Worm (Caenorhabditis elegans) whole organism, young adult: Measurements from ENCODE around the gene F32D1.8.

Experiments
- B0035.1 ChIP-seq: sonication (generic microtip); optimal IDR thresholded peaks from 2 replicates; lab custom pipeline; 2016; ENCODE audit warnings: missing genetic modification characterization, mild to moderate bottlenecking, missing compliant biosample characterization, missing genotype, missing genetic modification reagents
- B0336.3 ChIP-seq: fragments of 200-800 bp; sonication (Bioruptor generic); IDR thresholded peaks from 2 replicates; pipeline ENCODE4 v1.3.6; 2022; ENCODE audit warnings: missing genetic modification characterization, missing compliant biosample characterization
- D2030.7 ChIP-seq: fragments of 200-800 bp; sonication (Bioruptor generic); IDR thresholded peaks from 2 replicates; pipeline ENCODE4 v1.3.6; 2022; ENCODE audit warnings: missing genetic modification reagents, missing genetic modification characterization, missing compliant biosample characterization
- F23B12.7 ChIP-seq: sonication (generic microtip); optimal IDR thresholded peaks from 2 replicates; lab custom pipeline; 2017; ENCODE audit warnings: missing genetic modification characterization, mild to moderate bottlenecking, missing compliant biosample characterization, antibody characterized with exemption, moderate library complexity; ENCODE audit not compliant: insufficient read depth
- F33H1.4 ChIP-seq: fragments of 200-800 bp; sonication (Bioruptor generic); IDR thresholded peaks from 2 replicates; pipeline ENCODE4 v1.3.6; 2022; ENCODE audit warnings: missing genetic modification reagents, missing genetic modification characterization, missing compliant biosample characterization
- F39B2.1 ChIP-seq: fragments of 200-800 bp; sonication (Bioruptor generic); IDR thresholded peaks from 2 replicates; pipeline ENCODE4 v1.3.6; 2022; ENCODE audit warnings: missing genetic modification reagents, missing genetic modification characterization, missing compliant biosample characterization
- F52B5.7 ChIP-seq: sonication (generic microtip); optimal IDR thresholded peaks from 2 replicates; lab custom pipeline; 2016; ENCODE audit warnings: mild to moderate bottlenecking, missing genetic modification characterization, missing compliant biosample characterization
- F55B11.4 ChIP-seq: sonication (generic microtip); optimal IDR thresholded peaks from 2 replicates; lab custom pipeline; 2016; ENCODE audit warnings: missing compliant biosample characterization, missing genetic modification characterization, borderline replicate concordance; ENCODE audit not compliant: insufficient read depth
- F57C9.4 ChIP-seq: sonication (generic microtip); optimal IDR thresholded peaks from 2 replicates; lab custom pipeline; 2017; ENCODE audit warnings: mild to moderate bottlenecking, missing genetic modification characterization, missing compliant biosample characterization
- T07F8.4 ChIP-seq: sonication (generic microtip); optimal IDR thresholded peaks from 2 replicates; lab custom pipeline; 2016; ENCODE audit warnings: mild to moderate bottlenecking, missing genetic modification characterization, moderate library complexity, missing compliant biosample characterization
- T26A5.8 ChIP-seq: sonication (generic microtip); optimal IDR thresholded peaks from 2 replicates; lab custom pipeline; 2016; ENCODE audit warnings: missing genetic modification characterization, missing compliant biosample characterization
- Y67H2A.10 ChIP-seq: fragments of 200-800 bp; sonication (Bioruptor generic); conservative IDR thresholded peaks from 2 replicates; pipeline ENCODE4 v1.3.6; 2022; ENCODE audit warnings: missing genetic modification reagents, missing genetic modification characterization, missing compliant biosample characterization
- ama-1 ChIP-seq, 3 experiments: fragments of 150-350 bp in 1 of 3; sonication (generic microtip) in 2 of 3; optimal IDR thresholded peaks; 2 replicates each; lab custom pipeline; 2014 to 2018; ENCODE audit warnings: missing biosample characterization in 2 of 3, missing genetic modification characterization in 2 of 3, missing genetic modification reagents in 2 of 3
- aptf-2 ChIP-seq: fragments of 200-800 bp; sonication (Bioruptor generic); conservative IDR thresholded peaks from 2 replicates; pipeline ENCODE4 v1.3.6; 2022; ENCODE audit warnings: missing genetic modification reagents, missing genetic modification characterization, missing compliant biosample characterization
- athp-1 ChIP-seq: sonication (generic microtip); optimal IDR thresholded peaks from 2 replicates; lab custom pipeline; 2017; ENCODE audit warnings: mild to moderate bottlenecking, missing genetic modification characterization, missing compliant biosample characterization
- attf-3 ChIP-seq: fragments of 200-800 bp; sonication (Bioruptor generic); conservative IDR thresholded peaks from 2 replicates; pipeline ENCODE4 v1.3.6; 2022; ENCODE audit warnings: missing genetic modification reagents, missing genetic modification characterization, missing compliant biosample characterization
- attf-5 ChIP-seq: fragments of 200-800 bp; sonication (Bioruptor generic); optimal IDR thresholded peaks from 2 replicates; lab custom pipeline; 2018; ENCODE audit warnings: mild to moderate bottlenecking, missing genetic modification characterization, missing compliant biosample characterization
- ccch-3 ChIP-seq: fragments of 200-800 bp; sonication (Bioruptor generic); optimal IDR thresholded peaks from 2 replicates; lab custom pipeline; 2018; ENCODE audit warnings: mild to moderate bottlenecking, missing genetic modification characterization, missing compliant biosample characterization
- dox-1 ChIP-seq: fragments of 200-800 bp; sonication (Bioruptor generic); IDR thresholded peaks from 2 replicates; pipeline ENCODE4 v1.3.6; 2022; ENCODE audit warnings: missing genetic modification reagents, missing genetic modification characterization, missing compliant biosample characterization
- dpff-1 ChIP-seq: sonication (generic microtip); optimal IDR thresholded peaks from 2 replicates; lab custom pipeline; 2017; ENCODE audit warnings: mild to moderate bottlenecking, missing genetic modification characterization, missing compliant biosample characterization
- dpl-1 ChIP-seq: fragments of 150-350 bp; optimal IDR thresholded peaks from 2 replicates; lab custom pipeline; 2014; ENCODE audit warnings: missing biosample characterization, missing genetic modification reagents, missing genetic modification characterization
- efl-1 ChIP-seq: fragments of 150-350 bp; optimal IDR thresholded peaks from 2 replicates; lab custom pipeline; 2014; ENCODE audit warnings: missing biosample characterization, missing genetic modification reagents, missing genetic modification characterization
- egrh-3 ChIP-seq: fragments of 200-800 bp; sonication (Bioruptor generic); IDR thresholded peaks from 2 replicates; pipeline ENCODE4 v1.3.6; 2022; ENCODE audit warnings: missing genetic modification reagents, missing genetic modification characterization, missing compliant biosample characterization
- fkh-3 ChIP-seq: sonication (generic microtip); optimal IDR thresholded peaks from 2 replicates; lab custom pipeline; 2016; ENCODE audit warnings: mild to moderate bottlenecking, missing genetic modification characterization, missing compliant biosample characterization
- gei-17 ChIP-seq: fragments of 200-800 bp; sonication (Bioruptor generic); optimal IDR thresholded peaks from 2 replicates; lab custom pipeline; 2018; ENCODE audit warnings: mild to moderate bottlenecking, missing genetic modification characterization, missing compliant biosample characterization
- hlh-12 ChIP-seq: sonication (generic microtip); optimal IDR thresholded peaks from 2 replicates; lab custom pipeline; 2016; ENCODE audit warnings: missing genetic modification characterization, missing compliant biosample characterization
- hmg-1.2 ChIP-seq: fragments of 200-800 bp; sonication (Bioruptor generic); IDR thresholded peaks from 2 replicates; pipeline ENCODE4 v1.3.6; 2022; ENCODE audit warnings: missing genetic modification reagents, missing genetic modification characterization, missing compliant biosample characterization
- hmg-20 ChIP-seq: fragments of 200-800 bp; sonication (Bioruptor generic); IDR thresholded peaks from 2 replicates; pipeline ENCODE4 v1.3.6; 2022; ENCODE audit warnings: missing genetic modification reagents, missing genetic modification characterization, missing compliant biosample characterization
- lin-26 ChIP-seq: fragments of 200-800 bp; sonication (Bioruptor generic); IDR thresholded peaks from 2 replicates; pipeline ENCODE4 v1.3.6; 2022; ENCODE audit warnings: missing genetic modification reagents, missing genetic modification characterization, missing compliant biosample characterization
- lin-35 ChIP-seq, 3 experiments: fragments of 150-350 bp in 2 of 3; sonication (generic microtip) in 1 of 3; optimal IDR thresholded peaks; 2 replicates each; lab custom pipeline; 2014 to 2018; ENCODE audit warnings: missing biosample characterization in 3 of 3, missing genetic modification characterization in 3 of 3, missing genetic modification reagents in 3 of 3
- lin-40 ChIP-seq: sonication (generic microtip); optimal IDR thresholded peaks from 2 replicates; lab custom pipeline; 2016; ENCODE audit warnings: missing genetic modification characterization, mild to moderate bottlenecking, missing compliant biosample characterization, missing genotype, missing genetic modification reagents
- lin-54 ChIP-seq: fragments of 200-800 bp; sonication (Bioruptor generic); optimal IDR thresholded peaks from 2 replicates; lab custom pipeline; 2018; ENCODE audit warnings: mild to moderate bottlenecking, missing genetic modification characterization, missing compliant biosample characterization
- madf-10 ChIP-seq: sonication (generic microtip); optimal IDR thresholded peaks from 2 replicates; lab custom pipeline; 2016; ENCODE audit warnings: mild to moderate bottlenecking, missing genetic modification characterization, missing compliant biosample characterization
- madf-3 ChIP-seq: fragments of 200-800 bp; sonication (Bioruptor generic); IDR thresholded peaks from 2 replicates; pipeline ENCODE4 v1.3.6; 2022; ENCODE audit warnings: missing genetic modification reagents, missing genetic modification characterization, missing compliant biosample characterization
- madf-6 ChIP-seq: fragments of 200-800 bp; sonication (Bioruptor generic); IDR thresholded peaks from 2 replicates; pipeline ENCODE4 v1.3.6; 2022; ENCODE audit warnings: missing genetic modification reagents, missing genetic modification characterization, missing compliant biosample characterization
- madf-8 ChIP-seq: fragments of 200-800 bp; sonication (Bioruptor generic); conservative IDR thresholded peaks from 2 replicates; pipeline ENCODE4 v1.3.6; 2022; ENCODE audit warnings: missing genetic modification reagents, missing genetic modification characterization, missing compliant biosample characterization
- mcd-1 ChIP-seq: fragments of 200-800 bp; sonication (Bioruptor generic); IDR thresholded peaks from 2 replicates; pipeline ENCODE4 v1.3.6; 2022; ENCODE audit warnings: missing genetic modification reagents, missing genetic modification characterization, missing compliant biosample characterization
- nhr-80 ChIP-seq: sonication (generic microtip); optimal IDR thresholded peaks from 2 replicates; lab custom pipeline; 2016; ENCODE audit warnings: missing genetic modification characterization, missing compliant biosample characterization
- rec-8 ChIP-seq, 2 experiments: sonication (generic microtip); optimal IDR thresholded peaks; 2 replicates each; lab custom pipeline; 2016; ENCODE audit warnings: mild to moderate bottlenecking in 2 of 2, missing genetic modification characterization in 2 of 2, missing genetic modification reagents in 2 of 2, missing genotype in 2 of 2, missing biosample characterization in 1 of 2, missing compliant biosample characterization in 1 of 2, moderate library complexity in 1 of 2
- repo-1 ChIP-seq: sonication (generic microtip); optimal IDR thresholded peaks from 2 replicates; lab custom pipeline; 2017; ENCODE audit warnings: mild to moderate bottlenecking, missing genetic modification characterization, missing compliant biosample characterization
- snpc-3.4 ChIP-seq: sonication (generic microtip); optimal IDR thresholded peaks from 2 replicates; lab custom pipeline; 2017; ENCODE audit warnings: missing genetic modification characterization, mild to moderate bottlenecking, missing compliant biosample characterization, antibody characterized with exemption, moderate library complexity, missing genotype, missing genetic modification reagents
- tlf-1 ChIP-seq: fragments of 200-800 bp; sonication (Bioruptor generic); optimal IDR thresholded peaks from 2 replicates; lab custom pipeline; 2018; ENCODE audit warnings: mild to moderate bottlenecking, missing genetic modification characterization, missing compliant biosample characterization
- xnd-1 ChIP-seq: sonication (generic microtip); optimal IDR thresholded peaks from 2 replicates; lab custom pipeline; 2016; ENCODE audit warnings: missing genotype, missing genetic modification reagents, missing genetic modification characterization, missing compliant biosample characterization
- zfh-2 ChIP-seq: fragments of 200-800 bp; sonication (Bioruptor generic); conservative IDR thresholded peaks from 2 replicates; pipeline ENCODE4 v1.3.6; 2022; ENCODE audit warnings: missing genetic modification reagents, missing genetic modification characterization, missing compliant biosample characterization
- zim-3 ChIP-seq: sonication (generic microtip); optimal IDR thresholded peaks from 2 replicates; lab custom pipeline; 2017; ENCODE audit warnings: mild to moderate bottlenecking, missing genetic modification characterization, moderate library complexity, missing compliant biosample characterization
- ztf-18 ChIP-seq: sonication (generic microtip); optimal IDR thresholded peaks from 2 replicates; lab custom pipeline; 2016; ENCODE audit warnings: missing genotype, mild to moderate bottlenecking, missing genetic modification characterization, missing compliant biosample characterization

The F32D1.8 gene

ce11 chrV:4372986-4373385 is 4.5 kb downstream of the F32D1.8 start:
- TF ChIP-seq madf-10: no peak
- TF ChIP-seq egrh-3 (GFP tag; lab: Robert Waterston, UW): peak; percentile 51; the same call in 1 of the 2 replicates
- no peak for TF ChIP-seq T07F8.4 (tag; lab: Kevin White, UChicago)
- peak; percentile 85 for TF ChIP-seq zfh-2 (GFP tag; lab: Robert Waterston, UW)

ce11 chrV:4371309-4371933 is 6.1 kb downstream of the F32D1.8 start, which contains the start of the genes gmpr-1 and fipp-1:
TSS of gene gmpr-1 (minus strand) at chrV:4371383.
TSS of gene fipp-1 (plus strand) at chrV:4371807.
- peak; percentile 58 for TF ChIP-seq dpl-1 (GFP tag; lab: Kevin White, UChicago)
- no peak for TF ChIP-seq B0336.3
- no peak for TF ChIP-seq madf-3
- TF ChIP-seq hmg-1.2 (GFP tag; lab: Robert Waterston, UW): peak; percentile 99
- no peak for TF ChIP-seq zim-3 (tag; lab: Kevin White, UChicago)
- no peak for TF ChIP-seq F57C9.4
- TF ChIP-seq F33H1.4 (GFP tag; lab: Robert Waterston, UW): peak; percentile 46
- peak; percentile 89 for TF ChIP-seq madf-6 (GFP tag; lab: Robert Waterston, UW)
- TF ChIP-seq rec-8 (tag; optimal IDR thresholded peaks at IDR 0.05; lab: Kevin White, UChicago): no peak
- TF ChIP-seq fkh-3 (tag; lab: Kevin White, UChicago): no peak
- TF ChIP-seq dox-1 (GFP tag; lab: Robert Waterston, UW): 0 out of 2 replicates have a peak, but pooled peaks have one; percentile 42
- peak; percentile 32 for TF ChIP-seq lin-54 (GFP tag; lab: Kevin White, UChicago)
- no peak for TF ChIP-seq lin-26 (GFP tag; lab: Robert Waterston, UW)
- no peak for TF ChIP-seq hmg-20 (GFP tag; lab: Robert Waterston, UW)
- no peak for TF ChIP-seq lin-40
- TF ChIP-seq nhr-80 (tag; lab: Kevin White, UChicago): peak; percentile 47
- no peak for TF ChIP-seq dpff-1 (tag; lab: Kevin White, UChicago)
- TF ChIP-seq Y67H2A.10 (GFP tag; lab: Robert Waterston, UW): no peak
- peak; percentile 58; the same call in 1 of the 2 replicates for TF ChIP-seq D2030.7
- TF ChIP-seq athp-1 (tag; lab: Kevin White, UChicago): peak; percentile 10
- peak; percentile 17 for TF ChIP-seq snpc-3.4 (tag; lab: Kevin White, UChicago)
- TF ChIP-seq ccch-3: no peak
- TF ChIP-seq attf-5 (GFP tag; lab: Kevin White, UChicago): no peak
- TF ChIP-seq tlf-1: peak; percentile 36
- TF ChIP-seq attf-3 (GFP tag; lab: Robert Waterston, UW): peak; percentile 97
- TF ChIP-seq F39B2.1: no peak
- no peak for TF ChIP-seq B0035.1
- no peak for TF ChIP-seq repo-1 (tag; lab: Kevin White, UChicago)
- no peak for TF ChIP-seq ztf-18 (tag; lab: Kevin White, UChicago)
- no peak for TF ChIP-seq T26A5.8 (tag; lab: Kevin White, UChicago)
- peak; percentile 53; the same call in 1 of the 2 replicates for TF ChIP-seq mcd-1 (GFP tag; lab: Robert Waterston, UW)
- TF ChIP-seq gei-17: no peak
- TF ChIP-seq F23B12.7 (tag; lab: Kevin White, UChicago): peak; percentile 10
- no peak for TF ChIP-seq ama-1 (optimal IDR thresholded peaks at IDR 0.05; lab: Kevin White, UChicago)
- TF ChIP-seq ama-1 (GFP tag; optimal IDR thresholded peaks at IDR 0.05; lab: Kevin White, UChicago): no peak
- TF ChIP-seq aptf-2 (GFP tag; lab: Robert Waterston, UW): no peak
- no peak for TF ChIP-seq F55B11.4
- peak; percentile 74 for TF ChIP-seq xnd-1
- peak; percentile 85 for TF ChIP-seq madf-8 (GFP tag; lab: Robert Waterston, UW)
- TF ChIP-seq hlh-12 (tag; lab: Kevin White, UChicago): no peak
- no peak for TF ChIP-seq T07F8.4 (tag; lab: Kevin White, UChicago)
- peak; percentile 85 for TF ChIP-seq efl-1
- peak in 1 of 3 experiments; percentile 55 for TF ChIP-seq lin-35 (GFP tag; optimal IDR thresholded peaks at IDR 0.05; lab: Kevin White, UChicago)
- no peak for TF ChIP-seq F52B5.7 (tag; lab: Kevin White, UChicago)
